Worm (Caenorhabditis elegans): ENCODE measurements around the gene str-32.

- TF ChIP-seq ama-1 (optimal IDR thresholded peaks at IDR 0.05) (no peak), unc-62 (GFP tag; optimal IDR thresholded peaks at IDR 0.05) (no peak), R02D3.7 (tag; optimal IDR thresholded peaks at IDR 0.05) (no peak), lin-39 (tag; optimal IDR thresholded peaks at IDR 0.05) (no peak), egl-27 (tag; optimal IDR thresholded peaks at IDR 0.05) (no peak), snpc-4 (tag; optimal IDR thresholded peaks at IDR 0.05) (no peak), unc-39 (tag; optimal IDR thresholded peaks at IDR 0.05) (no peak), mdl-1 (tag; optimal IDR thresholded peaks at IDR 0.05) (no peak), nhr-23 (tag; optimal IDR thresholded peaks at IDR 0.05) (no peak), nhr-25 (tag; optimal IDR thresholded peaks at IDR 0.05) (no peak), ztf-11 (tag; optimal IDR thresholded peaks at IDR 0.05) (no peak)
These were observed 2.0 kb downstream of the str-32 start, which contains the start of gene T19H12.15 for ce11 chrV:4879251-4879650.

Measured in whole organism, L2 larva.